Worm (Caenorhabditis elegans) whole organism, L4/young adult: ENCODE results near the gene Y51H7C.10.

Source experiments
- W03F9.2 ChIP-seq: fragments of 150-350 bp; optimal IDR thresholded peaks from 2 replicates; lab custom pipeline; 2014; ENCODE audit warnings: missing biosample characterization, missing genetic modification characterization
- him-1 ChIP-seq: sonication (generic microtip); optimal IDR thresholded peaks from 2 replicates; lab custom pipeline; 2016; ENCODE audit warnings: missing genotype, missing genetic modification reagents, missing genetic modification characterization, missing compliant biosample characterization

- TF ChIP-seq him-1 (tag; lab: Kevin White, UChicago) (no peak), W03F9.2 (tag; lab: Kevin White, UChicago) (no peak)
Observed at ce11 chrII:1437449-1438335, 14.1 kb upstream of the Y51H7C.10 start, which contains the start of gene nol-6.
